Fruit fly (Drosophila melanogaster): ENCODE measurements around the gene CG32037.

CG32037 gene

dm6 chr3L:9462247-9462769, 29.7 kb downstream of the CG32037 start (continued):
- peak; percentile 69 for TF ChIP-seq Ptx1 (GFP tag; IDR thresholded peaks at IDR 0.05)
- peak; percentile 86 for TF ChIP-seq Six4 (GFP tag; optimal IDR thresholded peaks at IDR 0.05)
- peak; percentile 84 for TF ChIP-seq maf-S (GFP tag; optimal IDR thresholded peaks at IDR 0.05)
- TF ChIP-seq E2f2 (GFP tag; IDR thresholded peaks at IDR 0.05): peak; percentile 57; the same call in 1 of the 2 replicates
- TF ChIP-seq CG34422 (GFP tag; IDR thresholded peaks at IDR 0.05): no peak; the same call in 1 of the 3 replicates
- peak; percentile 52 for TF ChIP-seq CG18011 (GFP tag; optimal IDR thresholded peaks at IDR 0.05)
- peak; percentile 37 for TF ChIP-seq fd102C (GFP tag; optimal IDR thresholded peaks at IDR 0.05)
- TF ChIP-seq CG6765 (GFP tag; optimal IDR thresholded peaks at IDR 0.05): peak; percentile 88
- TF ChIP-seq CG4328 (GFP tag; optimal IDR thresholded peaks at IDR 0.05): peak; percentile 88
- TF ChIP-seq emc (GFP tag; optimal IDR thresholded peaks at IDR 0.05): no peak
- TF ChIP-seq danr (GFP tag; IDR thresholded peaks at IDR 0.05): no peak
- no peak; the same call in 1 of the 2 replicates for TF ChIP-seq CG42726 (GFP tag; IDR thresholded peaks at IDR 0.05; ENCODE audit: partially characterized antibody)
- peak; percentile 87 for TF ChIP-seq ems (GFP tag; optimal IDR thresholded peaks at IDR 0.05)
- peak; percentile 89 for TF ChIP-seq Dek (tag; optimal IDR thresholded peaks at IDR 0.05)
- peak; percentile 93 for TF ChIP-seq CG18599 (GFP tag; optimal IDR thresholded peaks at IDR 0.05)
- peak; percentile 16; the same call in 1 of the 2 replicates for TF ChIP-seq CG13287 (GFP tag; IDR thresholded peaks at IDR 0.05; ENCODE audit: partially characterized antibody)
- peak; percentile 73 to 77 for TF ChIP-seq dpn (GFP tag; optimal IDR thresholded peaks at IDR 0.05)
- TF ChIP-seq dysf (GFP tag; IDR thresholded peaks at IDR 0.05): peak; percentile 82
- TF ChIP-seq CG10431 (GFP tag; optimal IDR thresholded peaks at IDR 0.05): peak; percentile 79
- peak; percentile 42 for TF ChIP-seq CG17802 (tag; optimal IDR thresholded peaks at IDR 0.05)
- no peak for TF ChIP-seq Elba2 (GFP tag; optimal IDR thresholded peaks at IDR 0.05)
- peak; percentile 18 for TF ChIP-seq MESR4 (GFP tag; optimal IDR thresholded peaks at IDR 0.05)
- peak; percentile 60 to 76 for TF ChIP-seq chif (GFP tag; optimal IDR thresholded peaks at IDR 0.05)
- peak; percentile 96 for TF ChIP-seq row (GFP tag; IDR thresholded peaks at IDR 0.05)
- no peak for TF ChIP-seq da (GFP tag; optimal IDR thresholded peaks at IDR 0.05)
- peak; percentile 93 for TF ChIP-seq CG14710 (tag; optimal IDR thresholded peaks at IDR 0.05)
- TF ChIP-seq tll (GFP tag; optimal IDR thresholded peaks at IDR 0.05): no peak
- peak; percentile 44 for TF ChIP-seq psq (GFP tag; optimal IDR thresholded peaks at IDR 0.05)
- peak; percentile 36 for TF ChIP-seq luna (GFP tag; optimal IDR thresholded peaks at IDR 0.05)
- no peak for TF ChIP-seq br (optimal IDR thresholded peaks at IDR 0.05)
- peak; percentile 63 for TF ChIP-seq CG10366 (GFP tag; IDR thresholded peaks at IDR 0.05)
- TF ChIP-seq vfl (GFP tag; optimal IDR thresholded peaks at IDR 0.05): peak; percentile 35
- TF ChIP-seq CG10959 (GFP tag; IDR thresholded peaks at IDR 0.05): peak; percentile 66
- peak; percentile 59 for TF ChIP-seq Abd-B (GFP tag; optimal IDR thresholded peaks at IDR 0.05)
- TF ChIP-seq BtbVII (GFP tag; optimal IDR thresholded peaks at IDR 0.05): peak; percentile 90
- TF ChIP-seq wor (GFP tag; IDR thresholded peaks at IDR 0.05): peak; percentile 65
- no peak for TF ChIP-seq CG7745 (tag; optimal IDR thresholded peaks at IDR 0.05)
- no peak for TF ChIP-seq dm (GFP tag; optimal IDR thresholded peaks at IDR 0.05)
- peak; percentile 39 for TF ChIP-seq btn (GFP tag; optimal IDR thresholded peaks at IDR 0.05)
- TF ChIP-seq CG7357 (GFP tag; IDR thresholded peaks at IDR 0.05): peak; percentile 64; the same call in 2 of the 3 replicates
- peak; percentile 49 for TF ChIP-seq CG33213 (GFP tag; optimal IDR thresholded peaks at IDR 0.05)
- peak; percentile 97 for TF ChIP-seq gem (tag; optimal IDR thresholded peaks at IDR 0.05)
- TF ChIP-seq CG6175 (GFP tag; IDR thresholded peaks at IDR 0.05): no peak
- TF ChIP-seq nerfin-2 (GFP tag; IDR thresholded peaks at IDR 0.05; ENCODE audit: partially characterized antibody): no peak
- 0 out of 3 replicates have a peak, but pooled peaks have one; percentile 30 for TF ChIP-seq jigr1 (GFP tag; IDR thresholded peaks at IDR 0.05)
- no peak for TF ChIP-seq CG8478 (optimal IDR thresholded peaks at IDR 0.05)
- peak; percentile 83 for TF ChIP-seq bcd (GFP tag; optimal IDR thresholded peaks at IDR 0.05)
- no peak for TF ChIP-seq CG3726 (GFP tag; IDR thresholded peaks at IDR 0.05)
- TF ChIP-seq stwl (tag; optimal IDR thresholded peaks at IDR 0.05): peak; percentile 12
- TF ChIP-seq gsb-n (tag; optimal IDR thresholded peaks at IDR 0.05): peak; percentile 91

All from whole organism, embryonic.